Worm (Caenorhabditis elegans) whole organism, L4 larva: ENCODE measurements around the gene clic-1.

Experiments
- daf-12 ChIP-seq: fragments of 150-350 bp; optimal IDR thresholded peaks from 2 replicates; lab custom pipeline; 2014; ENCODE audit warnings: missing biosample characterization, missing genetic modification reagents, missing genetic modification characterization
- madf-9 ChIP-seq: fragments of 200-800 bp; sonication (Bioruptor generic); conservative IDR thresholded peaks from 2 replicates; pipeline ENCODE4 v1.3.6; 2022; ENCODE audit warnings: missing genetic modification reagents, missing genetic modification characterization, missing compliant biosample characterization
- nhr-25 ChIP-seq: sonication (generic microtip); optimal IDR thresholded peaks from 2 replicates; lab custom pipeline; 2017; ENCODE audit warnings: missing genetic modification characterization, mild to moderate bottlenecking, missing compliant biosample characterization, antibody characterized with exemption, moderate library complexity, borderline replicate concordance; ENCODE audit not compliant: insufficient read depth
- unc-39 ChIP-seq: sonication (generic microtip); optimal IDR thresholded peaks from 2 replicates; lab custom pipeline; 2017; ENCODE audit warnings: missing biosample characterization, missing genetic modification characterization

DNA sequence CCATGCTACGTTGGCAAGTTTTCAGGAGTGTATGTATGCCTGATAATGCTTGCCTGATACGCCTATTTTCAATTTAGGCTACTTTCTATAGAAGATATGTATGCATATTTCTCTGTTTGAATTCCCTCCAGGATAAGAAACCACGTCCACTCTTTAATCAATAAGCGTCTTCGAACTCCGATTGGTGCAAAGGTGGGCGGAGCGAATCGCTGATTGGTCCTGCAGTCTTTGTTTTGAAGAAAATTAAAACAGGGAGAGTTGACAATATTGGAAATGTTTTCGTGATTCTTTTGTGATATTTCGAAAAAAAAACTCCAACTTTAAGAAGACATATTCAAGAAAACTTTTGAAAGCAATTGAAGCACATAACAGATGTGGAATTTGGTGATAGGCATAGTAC, 27.2 kb upstream of the clic-1 start:
- no peak for TF ChIP-seq nhr-25 (tag; lab: Kevin White, UChicago)
- TF ChIP-seq unc-39 (tag; lab: Kevin White, UChicago): no peak
- TF ChIP-seq madf-9 (GFP tag; lab: Robert Waterston, UW): no peak
- TF ChIP-seq daf-12 (tag; lab: Kevin White, UChicago): no peak
